Fruit fly (Drosophila melanogaster) whole organism, pupa: Measurements from ENCODE around the gene Ir68b.

ENCODE experiments used
- CG12605 ChIP-seq: fragments of 200-800 bp; sonication (Bioruptor generic); IDR thresholded peaks from 2 replicates; pipeline ENCODE4 v1.3.6; 2022; ENCODE audit warnings: missing biosample characterization, missing genetic modification characterization
- CG13204 ChIP-seq: fragments of 200-800 bp; sonication (Bioruptor generic); optimal IDR thresholded peaks from 2 replicates; lab custom pipeline; 2018; ENCODE audit warnings: missing biosample characterization, mild to moderate bottlenecking, missing genetic modification characterization, moderate library complexity
- CG32121 ChIP-seq: fragments of 200-800 bp; sonication (Bioruptor generic); IDR thresholded peaks from 2 replicates; pipeline ENCODE4 v1.3.6; 2022; ENCODE audit warnings: missing biosample characterization, missing genetic modification characterization
- CG34367 ChIP-seq: fragments of 200-800 bp; sonication (Bioruptor generic); optimal IDR thresholded peaks from 2 replicates; lab custom pipeline; 2018; ENCODE audit warnings: missing biosample characterization, mild to moderate bottlenecking, missing genetic modification characterization
- CG4496 ChIP-seq: fragments of 200-800 bp; sonication (Bioruptor generic); IDR thresholded peaks from 3 replicates; pipeline ENCODE4 v1.3.6; 2022; ENCODE audit warnings: missing biosample characterization, missing genetic modification characterization
- CG8159 ChIP-seq: fragments of 200-800 bp; sonication (Bioruptor generic); optimal IDR thresholded peaks from 3 replicates; lab custom pipeline; 2018; ENCODE audit warnings: missing biosample characterization, mild to moderate bottlenecking, missing genetic modification characterization, moderate library complexity
- CG9948 ChIP-seq: fragments of 200-800 bp; sonication (Bioruptor generic); optimal IDR thresholded peaks from 2 replicates; lab custom pipeline; 2018; ENCODE audit warnings: missing biosample characterization, mild to moderate bottlenecking, missing genetic modification characterization, moderate library complexity
- EcR ChIP-seq: fragments of 200-800 bp; sonication (Bioruptor generic); optimal IDR thresholded peaks from 3 replicates; lab custom pipeline; 2019; ENCODE audit warnings: missing biosample characterization, missing genetic modification characterization, mild to moderate bottlenecking, moderate library complexity, missing genetic modification reagents
- Pif1A ChIP-seq: fragments of 200-800 bp; sonication (Bioruptor generic); optimal IDR thresholded peaks from 3 replicates; lab custom pipeline; 2016; ENCODE audit warnings: missing biosample characterization, missing genetic modification characterization
- Pif1B ChIP-seq: fragments of 200-800 bp; sonication (Bioruptor generic); optimal IDR thresholded peaks from 3 replicates; lab custom pipeline; 2016; ENCODE audit warnings: missing biosample characterization, missing genetic modification characterization
- Snoo ChIP-seq: fragments of 200-800 bp; sonication (Bioruptor generic); optimal IDR thresholded peaks from 3 replicates; lab custom pipeline; 2017; ENCODE audit warnings: missing biosample characterization, mild to moderate bottlenecking, missing genetic modification characterization, inconsistent platforms
- fd96Ca ChIP-seq: fragments of 200-800 bp; sonication (Bioruptor generic); IDR thresholded peaks from 3 replicates; pipeline ENCODE4 v1.3.6; 2022; ENCODE audit warnings: missing biosample characterization, missing genetic modification characterization
- rn ChIP-seq: fragments of 200-800 bp; sonication (Bioruptor generic); IDR thresholded peaks from 2 replicates; pipeline ENCODE4 v1.3.6; 2022; ENCODE audit warnings: missing biosample characterization, missing genetic modification characterization

DNA sequence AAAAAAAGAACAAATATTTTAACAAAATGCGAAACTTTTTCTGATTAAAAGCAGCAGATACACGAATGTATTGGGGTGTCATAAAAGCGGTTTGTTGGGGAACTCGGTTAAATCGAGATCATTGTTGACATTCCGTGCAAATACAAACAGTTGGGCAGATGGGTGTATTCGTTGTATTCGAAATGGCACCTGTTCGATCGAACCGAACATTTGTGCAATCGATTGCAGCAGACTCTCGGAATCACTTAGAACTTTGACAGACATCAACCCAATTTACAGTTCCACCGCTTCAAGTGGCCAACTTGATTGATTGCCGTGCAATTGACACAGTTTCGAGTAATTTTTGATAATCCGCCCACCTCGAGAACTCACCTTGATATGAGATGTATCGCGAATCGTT, 46.8 kb downstream of the Ir68b start:
- TF ChIP-seq fd96Ca (GFP tag; lab: Robert Waterston, UW), result no peak
- no peak for TF ChIP-seq CG9948 (tag; lab: Kevin White, UChicago)
- no peak for TF ChIP-seq Snoo (tag; lab: Kevin White, UChicago)
- no peak for TF ChIP-seq Pif1A (GFP tag; lab: Kevin White, UChicago)
- TF ChIP-seq CG34367 (tag; lab: Kevin White, UChicago), result no peak
- TF ChIP-seq Pif1B (GFP tag; lab: Kevin White, UChicago), result no peak
- TF ChIP-seq CG4496 (GFP tag; lab: Robert Waterston, UW), result no peak
- no peak for TF ChIP-seq EcR (GFP tag; lab: Kevin White, UChicago)
- no peak for TF ChIP-seq rn (GFP tag; lab: Robert Waterston, UW)
- TF ChIP-seq CG12605 (GFP tag; lab: Robert Waterston, UW), result no peak
- TF ChIP-seq CG32121 (GFP tag; lab: Robert Waterston, UW), result no peak
- TF ChIP-seq CG13204 (GFP tag; lab: Kevin White, UChicago), result no peak
- no peak for TF ChIP-seq CG8159
